Worm (Caenorhabditis elegans) whole organism, L3 larva: ENCODE results near the gene str-83.

Experiments used
- ceh-9 ChIP-seq: sonication (generic microtip); optimal IDR thresholded peaks from 2 replicates; lab custom pipeline; 2018; ENCODE audit warnings: missing biosample characterization, missing genetic modification characterization
- elt-1 ChIP-seq: fragments of 150-350 bp; optimal IDR thresholded peaks from 2 replicates; lab custom pipeline; 2014; ENCODE audit warnings: missing biosample characterization, missing genetic modification characterization
- elt-3 ChIP-seq, 3 experiments: fragments of 150-350 bp in 1 of 3; sonication (generic microtip) in 2 of 3; optimal IDR thresholded peaks; 2 replicates in 2 of 3; 4 replicates in 1 of 3; lab custom pipeline; 2014 to 2017; ENCODE audit warnings: missing biosample characterization in 3 of 3, missing genetic modification characterization in 3 of 3
- nfya-1 ChIP-seq: sonication (generic microtip); optimal IDR thresholded peaks from 2 replicates; lab custom pipeline; 2017; ENCODE audit warnings: missing genetic modification characterization, mild to moderate bottlenecking, missing compliant biosample characterization, antibody characterized with exemption, moderate library complexity; ENCODE audit not compliant: insufficient read depth
- nhr-12 ChIP-seq: fragments of 150-350 bp; optimal IDR thresholded peaks from 2 replicates; lab custom pipeline; 2014; ENCODE audit warnings: missing biosample characterization, missing genetic modification characterization
- nhr-23 ChIP-seq: fragments of 150-350 bp; optimal IDR thresholded peaks from 2 replicates; lab custom pipeline; 2014; ENCODE audit warnings: missing biosample characterization, missing genetic modification reagents, missing genetic modification characterization
- tbx-2 ChIP-seq: sonication (generic microtip); optimal IDR thresholded peaks from 2 replicates; lab custom pipeline; 2016; ENCODE audit warnings: mild to moderate bottlenecking, missing genetic modification characterization, missing compliant biosample characterization
- unc-39 ChIP-seq: sonication (generic microtip); optimal IDR thresholded peaks from 4 replicates; lab custom pipeline; 2017; ENCODE audit warnings: missing biosample characterization, missing genetic modification characterization
- ztf-11 ChIP-seq: fragments of 150-350 bp; optimal IDR thresholded peaks from 2 replicates; lab custom pipeline; 2014; ENCODE audit warnings: missing biosample characterization, missing genetic modification characterization

ce11 chrV:3927522-3927921 is 49.5 kb upstream of the str-83 start:
- no peak for TF ChIP-seq elt-1
- TF ChIP-seq unc-39 (tag; lab: Kevin White, UChicago): no peak
- TF ChIP-seq elt-3 (tag; optimal IDR thresholded peaks at IDR 0.05; lab: Kevin White, UChicago): no peak
- TF ChIP-seq tbx-2 (tag; lab: Kevin White, UChicago): no peak
- no peak for TF ChIP-seq ceh-9 (tag; lab: Kevin White, UChicago)
- TF ChIP-seq nhr-12 (tag; lab: Kevin White, UChicago): no peak
- TF ChIP-seq nhr-23 (tag; lab: Kevin White, UChicago): no peak
- TF ChIP-seq nfya-1 (tag; lab: Kevin White, UChicago): no peak
- no peak for TF ChIP-seq ztf-11 (tag; lab: Kevin White, UChicago)
